Fruit fly (Drosophila melanogaster): ENCODE results near the gene CG1503.

The CG1503 gene

dm6 chrX:21124176-21124575, 18.0 kb upstream of the CG1503 start (continued):
- TF ChIP-seq HmgZ (tag; optimal IDR thresholded peaks at IDR 0.05): peak; percentile 20
- no peak for TF ChIP-seq aop (GFP tag; IDR thresholded peaks at IDR 0.05)
- peak; percentile 37 for TF ChIP-seq org-1 (GFP tag; optimal IDR thresholded peaks at IDR 0.05)
- peak; percentile 44 for TF ChIP-seq CG4404 (GFP tag; IDR thresholded peaks at IDR 0.05)
- peak; percentile 72 for TF ChIP-seq CG7556 (GFP tag; optimal IDR thresholded peaks at IDR 0.05)
- TF ChIP-seq CG14860 (GFP tag; IDR thresholded peaks at IDR 0.05; ENCODE audit: partially characterized antibody): no peak
- TF ChIP-seq CrebB (tag; optimal IDR thresholded peaks at IDR 0.05): no peak
- peak; percentile 10 to 82 for TF ChIP-seq bsh (GFP tag; optimal IDR thresholded peaks at IDR 0.05)
- 0 out of 3 replicates have a peak, but pooled peaks have one; percentile 45 for TF ChIP-seq CG3726 (GFP tag; IDR thresholded peaks at IDR 0.05)
- peak; percentile 65 for TF ChIP-seq lmd (GFP tag; IDR thresholded peaks at IDR 0.05)
- no peak for TF ChIP-seq ato (GFP tag; IDR thresholded peaks at IDR 0.05; ENCODE audit: partially characterized antibody)
- peak; percentile 54 for TF ChIP-seq HHEX (GFP tag; optimal IDR thresholded peaks at IDR 0.05)
- TF ChIP-seq otp (GFP tag; IDR thresholded peaks at IDR 0.05): peak; percentile 34; the same call in 1 of the 3 replicates
- peak; percentile 56 for TF ChIP-seq fd3F (GFP tag; optimal IDR thresholded peaks at IDR 0.05)
- TF ChIP-seq sr (GFP tag; IDR thresholded peaks at IDR 0.05): no peak
- peak; percentile 78 for TF ChIP-seq CG8388 (GFP tag; optimal IDR thresholded peaks at IDR 0.05)
- TF ChIP-seq tup (GFP tag; optimal IDR thresholded peaks at IDR 0.05): peak; percentile 22
- peak; percentile 7 for TF ChIP-seq luna (GFP tag; optimal IDR thresholded peaks at IDR 0.05)
- TF ChIP-seq Awh (GFP tag; IDR thresholded peaks at IDR 0.05): no peak
- TF ChIP-seq ewg (GFP tag; optimal IDR thresholded peaks at IDR 0.05): peak; percentile 42
- TF ChIP-seq CG14667 (GFP tag; IDR thresholded peaks at IDR 0.05): peak; percentile 43
- peak; percentile 41 for TF ChIP-seq CG18476 (GFP tag; optimal IDR thresholded peaks at IDR 0.05)
- peak; percentile 51 for TF ChIP-seq Max (GFP tag; optimal IDR thresholded peaks at IDR 0.05)
- TF ChIP-seq CG4617 (GFP tag; optimal IDR thresholded peaks at IDR 0.05; ENCODE audit: borderline replicate concordance): no peak
- peak; percentile 39; the same call in 1 of the 2 replicates for TF ChIP-seq klu (GFP tag; IDR thresholded peaks at IDR 0.05)
- TF ChIP-seq CG42726 (GFP tag; IDR thresholded peaks at IDR 0.05; ENCODE audit: partially characterized antibody): no peak
- TF ChIP-seq salm (tag; optimal IDR thresholded peaks at IDR 0.05): no peak
- peak; percentile 58 for TF ChIP-seq sob (GFP tag; IDR thresholded peaks at IDR 0.05)
- TF ChIP-seq zfh2 (GFP tag; optimal IDR thresholded peaks at IDR 0.05): peak; percentile 14
- no peak for TF ChIP-seq gfzf (GFP tag; optimal IDR thresholded peaks at IDR 0.05)
- TF ChIP-seq Dip3 (GFP tag; optimal IDR thresholded peaks at IDR 0.05): peak; percentile 2
- peak; percentile 5 for TF ChIP-seq Bdp1 (GFP tag; optimal IDR thresholded peaks at IDR 0.05)
- no peak for TF ChIP-seq CG12744 (GFP tag; optimal IDR thresholded peaks at IDR 0.05)
- TF ChIP-seq B-H2 (GFP tag; optimal IDR thresholded peaks at IDR 0.05): no peak
- TF ChIP-seq ftz-f1 (GFP tag; optimal IDR thresholded peaks at IDR 0.05): no peak
- TF ChIP-seq Neu2 (GFP tag; optimal IDR thresholded peaks at IDR 0.05; ENCODE audit: borderline replicate concordance): no peak
- TF ChIP-seq Hand (GFP tag; optimal IDR thresholded peaks at IDR 0.05): no peak
- peak; percentile 51 for TF ChIP-seq gsb-n (tag; optimal IDR thresholded peaks at IDR 0.05)
- peak; percentile 52; the same call in 1 of the 3 replicates for TF ChIP-seq Dbx (GFP tag; IDR thresholded peaks at IDR 0.05)
- peak; percentile 44 for TF ChIP-seq al (GFP tag; IDR thresholded peaks at IDR 0.05)
- TF ChIP-seq dati (GFP tag; IDR thresholded peaks at IDR 0.05): no peak
- peak; percentile 30 for TF ChIP-seq CG13123 (GFP tag; optimal IDR thresholded peaks at IDR 0.05)
- peak; percentile 49 for TF ChIP-seq CG18011 (GFP tag; optimal IDR thresholded peaks at IDR 0.05)
- peak; percentile 57 for TF ChIP-seq tap (tag; optimal IDR thresholded peaks at IDR 0.05)
- peak; percentile 7 for TF ChIP-seq kah (GFP tag; optimal IDR thresholded peaks at IDR 0.05)
- no peak for TF ChIP-seq CG6854 (GFP tag; optimal IDR thresholded peaks at IDR 0.05)
- peak; percentile 17 for TF ChIP-seq run (tag; optimal IDR thresholded peaks at IDR 0.05)
- TF ChIP-seq CG8290 (GFP tag; optimal IDR thresholded peaks at IDR 0.05): peak; percentile 17
- peak in 1 of 2 experiments; percentile 60 for TF ChIP-seq CG8290 (tag; optimal IDR thresholded peaks at IDR 0.05)
- TF ChIP-seq CTCF (GFP tag; optimal IDR thresholded peaks at IDR 0.05): no peak
- TF ChIP-seq CG17568 (GFP tag; optimal IDR thresholded peaks at IDR 0.05): peak; percentile 12
- TF ChIP-seq CG7928 (GFP tag; optimal IDR thresholded peaks at IDR 0.05): no peak
